Worm (Caenorhabditis elegans) whole organism, L4 larva: Measurements from ENCODE around the gene R05A10.3.

ENCODE experiments used
- F10B5.3 ChIP-seq: sonication (generic microtip); optimal IDR thresholded peaks from 2 replicates; lab custom pipeline; 2016; ENCODE audit warnings: mild to moderate bottlenecking, missing genetic modification characterization, missing compliant biosample characterization
- F26F4.8 ChIP-seq: fragments of 200-800 bp; sonication (Bioruptor generic); conservative IDR thresholded peaks from 2 replicates; pipeline ENCODE4 v1.3.6; 2022; ENCODE audit warnings: missing genetic modification characterization, missing compliant biosample characterization
- T26A8.4 ChIP-seq: fragments of 200-800 bp; sonication (Bioruptor generic); IDR thresholded peaks from 2 replicates; pipeline ENCODE4 v1.3.6; 2022; ENCODE audit warnings: missing genetic modification characterization, missing compliant biosample characterization
- Y48G9A.11 ChIP-seq: fragments of 200-800 bp; sonication (Bioruptor generic); IDR thresholded peaks from 2 replicates; pipeline ENCODE4 v1.3.6; 2022; ENCODE audit warnings: missing genetic modification reagents, missing genetic modification characterization, missing compliant biosample characterization
- ZK546.5 ChIP-seq, 2 experiments: sonication (generic microtip); optimal IDR thresholded peaks; 2 replicates each; lab custom pipeline; 2017; ENCODE audit warnings: missing biosample characterization in 2 of 2, missing genetic modification characterization in 2 of 2
- aha-1 ChIP-seq: fragments of 150-350 bp; peaks from one replicate; lab custom pipeline; 2014; ENCODE audit warnings: missing biosample characterization, missing genetic modification characterization
- ceh-62 ChIP-seq: sonication (generic microtip); optimal IDR thresholded peaks from 2 replicates; lab custom pipeline; 2017; ENCODE audit warnings: missing biosample characterization, missing genetic modification characterization
- ces-1 ChIP-seq: fragments of 150-350 bp; sonication (generic microtip); optimal IDR thresholded peaks from 4 replicates; lab custom pipeline; 2014; ENCODE audit warnings: missing biosample characterization, missing genetic modification reagents, missing genetic modification characterization
- cey-2 ChIP-seq: sonication (generic microtip); optimal IDR thresholded peaks from 3 replicates; lab custom pipeline; 2017; ENCODE audit warnings: missing genetic modification characterization, mild to moderate bottlenecking, missing compliant biosample characterization, antibody characterized with exemption, borderline replicate concordance; ENCODE audit not compliant: insufficient read depth
- daf-12 ChIP-seq: fragments of 150-350 bp; optimal IDR thresholded peaks from 2 replicates; lab custom pipeline; 2014; ENCODE audit warnings: missing biosample characterization, missing genetic modification reagents, missing genetic modification characterization
- daf-16 ChIP-seq, 3 experiments: sonication (generic microtip); optimal IDR thresholded peaks; 2 replicates each; lab custom pipeline; 2016 to 2017; ENCODE audit warnings: missing genetic modification characterization in 3 of 3, missing genetic modification reagents in 3 of 3, mild to moderate bottlenecking in 2 of 3, missing compliant biosample characterization in 2 of 3, missing biosample characterization in 1 of 3, moderate library complexity in 1 of 3
- dmd-6 ChIP-seq: fragments of 200-800 bp; sonication (Bioruptor generic); IDR thresholded peaks from 2 replicates; pipeline ENCODE4 v1.3.6; 2022; ENCODE audit warnings: missing genetic modification reagents, missing genetic modification characterization, missing compliant biosample characterization
- dmd-9 ChIP-seq: fragments of 200-800 bp; sonication (Bioruptor generic); IDR thresholded peaks from 2 replicates; pipeline ENCODE4 v1.3.6; 2022; ENCODE audit warnings: missing genetic modification reagents, missing genetic modification characterization, missing compliant biosample characterization
- egl-27 ChIP-seq: sonication (generic microtip); optimal IDR thresholded peaks from 3 replicates; lab custom pipeline; 2017; ENCODE audit warnings: missing biosample characterization, missing genetic modification reagents, missing genetic modification characterization
- hmg-1.1 ChIP-seq: fragments of 200-800 bp; sonication (Bioruptor generic); IDR thresholded peaks from 2 replicates; pipeline ENCODE4 v1.3.6; 2022; ENCODE audit warnings: missing genetic modification reagents, missing genetic modification characterization, missing compliant biosample characterization
- lim-7 ChIP-seq: fragments of 200-800 bp; sonication (Bioruptor generic); IDR thresholded peaks from 2 replicates; pipeline ENCODE4 v1.3.6; 2022; ENCODE audit warnings: missing genetic modification characterization, missing compliant biosample characterization
- lin-13 ChIP-seq: fragments of 150-350 bp; optimal IDR thresholded peaks from 2 replicates; lab custom pipeline; 2014; ENCODE audit warnings: missing biosample characterization, missing genetic modification reagents, missing genetic modification characterization
- lin-15B ChIP-seq: fragments of 150-350 bp; sonication (generic microtip); optimal IDR thresholded peaks from 3 replicates; lab custom pipeline; 2014; ENCODE audit warnings: missing biosample characterization, missing genetic modification characterization
- lin-29 ChIP-seq: fragments of 200-800 bp; sonication (Bioruptor generic); IDR thresholded peaks from 2 replicates; pipeline ENCODE4 v1.3.6; 2022; ENCODE audit warnings: missing genetic modification reagents, missing genetic modification characterization, missing compliant biosample characterization
- lin-38 ChIP-seq: fragments of 200-800 bp; sonication (Bioruptor generic); IDR thresholded peaks from 2 replicates; pipeline ENCODE4 v1.3.6; 2022; ENCODE audit warnings: missing genetic modification reagents, missing genetic modification characterization, missing compliant biosample characterization
- lin-39 ChIP-seq: fragments of 150-350 bp; optimal IDR thresholded peaks from 2 replicates; lab custom pipeline; 2014; ENCODE audit warnings: missing biosample characterization, missing genetic modification reagents, missing genetic modification characterization
- lir-3 ChIP-seq: sonication (generic microtip); optimal IDR thresholded peaks from 2 replicates; lab custom pipeline; 2016; ENCODE audit warnings: mild to moderate bottlenecking, missing genetic modification characterization, missing compliant biosample characterization
- madf-5 ChIP-seq, 2 experiments: fragments of 200-800 bp; sonication (Bioruptor generic); IDR thresholded peaks; 2 replicates each; pipeline ENCODE4 v1.3.6; 2022; ENCODE audit warnings: missing compliant biosample characterization in 2 of 2, missing genetic modification characterization in 2 of 2
- mxl-2 ChIP-seq: fragments of 200-800 bp; sonication (Bioruptor generic); conservative IDR thresholded peaks from 2 replicates; pipeline ENCODE4 v1.3.6; 2022; ENCODE audit warnings: missing genetic modification reagents, missing genetic modification characterization, missing compliant biosample characterization
- nhr-111 ChIP-seq: fragments of 200-800 bp; sonication (Bioruptor generic); optimal IDR thresholded peaks from 2 replicates; lab custom pipeline; 2018; ENCODE audit warnings: mild to moderate bottlenecking, missing genetic modification characterization, missing compliant biosample characterization
- nhr-41 ChIP-seq: fragments of 200-800 bp; sonication (Bioruptor generic); IDR thresholded peaks from 2 replicates; pipeline ENCODE4 v1.3.6; 2022; ENCODE audit warnings: missing genetic modification reagents, missing genetic modification characterization, missing compliant biosample characterization
- nhr-42 ChIP-seq: fragments of 200-800 bp; sonication (Bioruptor generic); IDR thresholded peaks from 2 replicates; pipeline ENCODE4 v1.3.6; 2022; ENCODE audit warnings: missing genetic modification characterization, missing compliant biosample characterization
- nhr-48 ChIP-seq: sonication (generic microtip); optimal IDR thresholded peaks from 2 replicates; lab custom pipeline; 2016; ENCODE audit warnings: mild to moderate bottlenecking, missing genetic modification characterization, missing compliant biosample characterization
- nhr-77 ChIP-seq: fragments of 150-350 bp; optimal IDR thresholded peaks from 2 replicates; lab custom pipeline; 2014; ENCODE audit warnings: missing biosample characterization, missing genetic modification characterization
- php-3 ChIP-seq: fragments of 200-800 bp; sonication (Bioruptor generic); IDR thresholded peaks from 2 replicates; pipeline ENCODE4 v1.3.6; 2022; ENCODE audit warnings: missing genetic modification reagents, missing genetic modification characterization, missing compliant biosample characterization
- pqm-1 ChIP-seq: sonication (generic microtip); optimal IDR thresholded peaks from 2 replicates; lab custom pipeline; 2017; ENCODE audit warnings: missing biosample characterization, missing genetic modification characterization
- saeg-2 ChIP-seq: fragments of 200-800 bp; sonication (Bioruptor generic); IDR thresholded peaks from 2 replicates; pipeline ENCODE4 v1.3.6; 2022; ENCODE audit warnings: missing genetic modification reagents, missing genetic modification characterization, missing compliant biosample characterization
- skn-1 ChIP-seq: fragments of 150-350 bp; optimal IDR thresholded peaks from 2 replicates; lab custom pipeline; 2014; ENCODE audit warnings: missing biosample characterization, missing genetic modification characterization
- snpc-1.2 ChIP-seq: fragments of 200-800 bp; sonication (Bioruptor generic); IDR thresholded peaks from 2 replicates; pipeline ENCODE4 v1.3.6; 2022; ENCODE audit warnings: missing genetic modification reagents, missing genetic modification characterization, missing compliant biosample characterization
- tag-97 ChIP-seq: fragments of 200-800 bp; sonication (Bioruptor generic); IDR thresholded peaks from 2 replicates; pipeline ENCODE4 v1.3.6; 2022; ENCODE audit warnings: missing genetic modification characterization, missing compliant biosample characterization
- unc-130 ChIP-seq: sonication (generic microtip); optimal IDR thresholded peaks from 2 replicates; lab custom pipeline; 2016; ENCODE audit warnings: missing genetic modification reagents, missing genetic modification characterization, missing compliant biosample characterization
- unc-39 ChIP-seq: sonication (generic microtip); optimal IDR thresholded peaks from 2 replicates; lab custom pipeline; 2017; ENCODE audit warnings: missing biosample characterization, missing genetic modification characterization
- zip-11 ChIP-seq: fragments of 200-800 bp; sonication (Bioruptor generic); IDR thresholded peaks from 2 replicates; pipeline ENCODE4 v1.3.6; 2022; ENCODE audit warnings: missing genetic modification characterization, missing compliant biosample characterization

R05A10.3 gene

DNA sequence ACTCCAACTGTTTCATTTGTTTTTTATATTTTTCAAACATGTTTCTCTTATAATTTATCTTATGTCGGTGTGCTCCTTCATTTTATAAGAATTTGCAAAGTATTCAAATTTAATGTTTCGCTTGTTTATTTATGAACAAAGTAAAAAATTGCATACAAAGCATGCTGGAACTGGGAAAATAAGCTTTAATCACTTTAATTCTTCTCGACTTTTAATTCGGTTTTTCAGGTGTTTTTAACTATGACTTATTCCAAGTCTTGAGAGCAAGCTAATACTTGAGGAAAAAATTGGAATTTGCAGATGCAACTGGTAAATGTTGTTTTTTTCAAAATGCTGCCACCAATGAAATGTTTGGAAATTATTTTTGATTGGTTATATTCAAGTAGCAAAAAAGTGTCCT, 44.5 kb downstream of the R05A10.3 start, which contains the start of gene srz-59:
Gene srz-59, plus strand, starts transcription at position 301 of the 400 bp plus-strand sequence.
- TF ChIP-seq F10B5.3 (no peak), dmd-6 (no peak), nhr-41 (GFP tag; lab: Robert Waterston, UW) (no peak), lin-13 (GFP tag; lab: Kevin White, UChicago) (no peak), tag-97 (GFP tag; lab: Robert Waterston, UW) (no peak), nhr-42 (GFP tag; lab: Robert Waterston, UW) (no peak), snpc-1.2 (GFP tag; lab: Robert Waterston, UW) (no peak), cey-2 (tag; lab: Kevin White, UChicago) (no peak), lim-7 (GFP tag; lab: Robert Waterston, UW) (no peak), unc-39 (tag; lab: Kevin White, UChicago) (no peak), skn-1 (tag; lab: Kevin White, UChicago) (no peak), ces-1 (GFP tag; lab: Kevin White, UChicago) (no peak), Y48G9A.11 (GFP tag; lab: Robert Waterston, UW) (no peak), dmd-9 (GFP tag; lab: Robert Waterston, UW) (no peak), egl-27 (tag; lab: Kevin White, UChicago) (no peak), hmg-1.1 (no peak), aha-1 (tag; lab: Kevin White, UChicago) (no peak), nhr-111 (GFP tag; lab: Kevin White, UChicago) (no peak)

DNA sequence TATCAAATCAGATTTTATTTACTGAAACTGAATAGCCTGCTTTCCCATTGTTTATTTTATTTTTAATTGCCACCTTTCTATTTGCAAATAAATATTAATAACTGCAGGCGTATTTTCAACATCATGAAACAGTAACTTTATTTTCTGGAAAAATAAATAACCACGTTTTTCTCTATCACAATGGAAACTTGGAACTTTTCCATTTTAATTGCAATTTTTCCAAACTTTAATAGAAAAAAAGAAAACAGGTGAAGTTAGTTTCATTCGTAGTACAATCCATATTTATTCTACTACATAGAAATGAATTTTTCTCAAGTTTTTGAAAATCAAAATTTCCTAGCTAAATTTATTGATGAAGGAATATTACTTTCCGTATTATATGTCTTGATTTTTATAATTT, 47.2 kb downstream of the R05A10.3 start, which contains the start of gene srz-42:
Gene srz-42, plus strand, starts transcription at position 301 of the 400 bp plus-strand sequence.
- TF ChIP-seq T26A8.4 (no peak), lin-39 (no peak), saeg-2 (no peak), mxl-2 (GFP tag; lab: Robert Waterston, UW) (no peak), lin-13 (GFP tag; lab: Kevin White, UChicago) (no peak), madf-5 (GFP tag; IDR thresholded peaks at IDR 0.05; lab: Robert Waterston, UW) (no peak), lin-38 (GFP tag; lab: Robert Waterston, UW) (no peak), ZK546.5 (tag; optimal IDR thresholded peaks at IDR 0.05; lab: Kevin White, UChicago) (no peak), lin-29 (no peak), lin-15B (tag; lab: Kevin White, UChicago) (no peak), unc-130 (GFP tag; lab: Kevin White, UChicago) (no peak), nhr-77 (tag; lab: Kevin White, UChicago) (no peak), daf-12 (tag; lab: Kevin White, UChicago) (no peak), nhr-48 (tag; lab: Kevin White, UChicago) (no peak)

DNA sequence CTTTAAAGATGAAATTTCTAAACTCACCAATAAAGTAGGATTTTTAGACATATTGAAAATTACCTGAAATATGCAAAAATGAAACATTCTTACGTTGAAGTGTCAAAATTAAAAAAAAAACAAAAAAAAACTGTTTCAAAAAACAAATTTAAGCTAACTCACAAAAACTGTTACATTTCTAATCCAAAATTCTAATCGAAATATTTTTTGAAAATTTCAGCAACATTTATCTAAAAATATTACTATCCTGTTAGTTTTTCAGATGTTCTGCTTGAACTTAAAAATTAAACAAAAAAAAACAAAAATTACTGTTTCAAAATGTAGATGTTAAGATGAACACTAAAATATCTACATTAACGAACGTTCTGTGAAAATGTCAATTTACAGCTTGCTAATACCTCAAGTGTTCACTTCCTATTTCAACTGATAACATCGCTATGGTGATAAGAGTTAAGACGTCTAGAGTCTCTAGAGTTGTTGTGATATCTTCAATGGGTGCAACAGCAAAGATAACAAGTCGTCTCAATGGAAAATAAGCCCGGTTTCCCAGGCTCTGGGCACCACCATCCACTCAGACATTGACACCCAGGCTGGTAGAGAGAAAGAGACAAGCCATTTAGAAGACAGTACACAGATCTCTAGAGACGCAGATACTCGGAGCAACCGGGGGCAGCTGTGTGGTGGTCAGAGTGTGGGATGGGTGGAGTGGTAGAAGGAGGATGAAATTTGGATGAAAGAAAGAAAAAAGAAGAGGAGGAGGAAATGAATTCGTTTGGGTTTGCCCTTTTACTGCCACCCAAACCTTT, 48.3 kb downstream of the R05A10.3 start, which contains the start of gene H12I19.115:
Gene H12I19.115, minus strand, starts transcription at position 51 of the 806 bp plus-strand sequence.
- TF ChIP-seq php-3 (GFP tag; lab: Robert Waterston, UW), result no peak
- no peak for TF ChIP-seq unc-130 (GFP tag; lab: Kevin White, UChicago)
- TF ChIP-seq zip-11 (GFP tag; lab: Robert Waterston, UW), result no peak
- TF ChIP-seq daf-16 (GFP tag; optimal IDR thresholded peaks at IDR 0.05; lab: Kevin White, UChicago), result no peak
- peak; percentile 53 for TF ChIP-seq daf-16 (tag; optimal IDR thresholded peaks at IDR 0.05; lab: Kevin White, UChicago)
- TF ChIP-seq F26F4.8, result no peak
- TF ChIP-seq pqm-1 (tag; lab: Kevin White, UChicago), result peak; percentile 60
- no peak for TF ChIP-seq lir-3 (tag; lab: Kevin White, UChicago)
- no peak for TF ChIP-seq ceh-62 (tag; lab: Kevin White, UChicago)
